ENCODE assay signal across 4 fruit fly cellular contexts in genomic region chrX:3139961-3140360, dm6.
TF ChIP-seq lines count a peak whose summit lies in the region.

No protein-coding gene starts in this region.

- no peak for TF ChIP-seq CTCF in whole organism, embryonic (GFP tag; optimal IDR thresholded peaks at IDR 0.05; lab: Kevin White, UChicago)

TF ChIP-seq in whole organism, embryonic, 481 proteins besides CTCF, POLR2A, EP300 and RAD21 (continues in another document):
- TF ChIP-seq sqz (GFP tag; optimal IDR thresholded peaks at IDR 0.05; lab: Kevin White, UChicago) (peak; percentile 82), Dll (GFP tag; IDR thresholded peaks at IDR 0.05; lab: Robert Waterston, UW; ENCODE audit: partially characterized antibody) (no peak), lab (GFP tag; optimal IDR thresholded peaks at IDR 0.05; lab: Kevin White, UChicago) (no peak), cg (GFP tag; optimal IDR thresholded peaks at IDR 0.05; lab: Kevin White, UChicago) (peak; percentile 54), so (GFP tag; IDR thresholded peaks at IDR 0.05; lab: Robert Waterston, UW) (no peak), Asciz (GFP tag; optimal IDR thresholded peaks at IDR 0.05; lab: Kevin White, UChicago) (no peak), nom (GFP tag; optimal IDR thresholded peaks at IDR 0.05; lab: Kevin White, UChicago) (peak; percentile 66), pros (GFP tag; optimal IDR thresholded peaks at IDR 0.05; lab: Kevin White, UChicago) (peak; percentile 76), tna (GFP tag; IDR thresholded peaks at IDR 0.05; lab: Robert Waterston, UW; ENCODE audit: partially characterized antibody) (no peak), lbe (GFP tag; optimal IDR thresholded peaks at IDR 0.05; lab: Kevin White, UChicago) (peak; percentile 0), crol (GFP tag; IDR thresholded peaks at IDR 0.05; lab: Robert Waterston, UW) (peak; percentile 79), unc-4 (GFP tag; IDR thresholded peaks at IDR 0.05; lab: Robert Waterston, UW; ENCODE audit: partially characterized antibody) (no peak), ERR (GFP tag; optimal IDR thresholded peaks at IDR 0.05; lab: Kevin White, UChicago) (no peak), kni (GFP tag; optimal IDR thresholded peaks at IDR 0.05; lab: Kevin White, UChicago) (peak; percentile 43), lmd (GFP tag; IDR thresholded peaks at IDR 0.05; lab: Robert Waterston, UW) (no peak), Chrac-16 (GFP tag; optimal IDR thresholded peaks at IDR 0.05; lab: Kevin White, UChicago) (no peak), CG15011 (GFP tag; optimal IDR thresholded peaks at IDR 0.05; lab: Kevin White, UChicago) (no peak), caup (GFP tag; optimal IDR thresholded peaks at IDR 0.05; lab: Kevin White, UChicago; ENCODE audit: severe bottlenecking) (no peak), B-H2 (GFP tag; optimal IDR thresholded peaks at IDR 0.05; lab: Kevin White, UChicago) (no peak), ci (GFP tag; IDR thresholded peaks at IDR 0.05; lab: Robert Waterston, UW) (no peak), klu (GFP tag; IDR thresholded peaks at IDR 0.05; lab: Robert Waterston, UW) (no peak), stwl (tag; optimal IDR thresholded peaks at IDR 0.05; lab: Kevin White, UChicago) (no peak), CG7271 (tag; optimal IDR thresholded peaks at IDR 0.05; lab: Kevin White, UChicago) (no peak)

TF ChIP-seq in whole organism, prepupa, 60 proteins besides CTCF, POLR2A, EP300 and RAD21 (continues in another document):
- TF ChIP-seq CG8119 (GFP tag; IDR thresholded peaks at IDR 0.05; lab: Robert Waterston, UW) (no peak), topi (GFP tag; optimal IDR thresholded peaks at IDR 0.05; lab: Kevin White, UChicago) (no peak), CG6276 (GFP tag; optimal IDR thresholded peaks at IDR 0.05; lab: Kevin White, UChicago) (no peak), Lpt (GFP tag; optimal IDR thresholded peaks at IDR 0.05; lab: Kevin White, UChicago) (peak; percentile 29), pdm3 (GFP tag; optimal IDR thresholded peaks at IDR 0.05; lab: Kevin White, UChicago) (no peak), CG10631 (GFP tag; optimal IDR thresholded peaks at IDR 0.05; lab: Kevin White, UChicago) (no peak), CG1621 (tag; optimal IDR thresholded peaks at IDR 0.05; lab: Kevin White, UChicago) (no peak), CG6163 (GFP tag; IDR thresholded peaks at IDR 0.05; lab: Robert Waterston, UW) (peak; percentile 61; the same call in 2 of the 3 replicates), lz (GFP tag; optimal IDR thresholded peaks at IDR 0.05; lab: Kevin White, UChicago) (no peak), Sox14 (GFP tag; optimal IDR thresholded peaks at IDR 0.05; lab: Kevin White, UChicago) (no peak), Hr39 (GFP tag; optimal IDR thresholded peaks at IDR 0.05; lab: Kevin White, UChicago) (no peak), fd59A (GFP tag; optimal IDR thresholded peaks at IDR 0.05; lab: Kevin White, UChicago) (no peak), CG11902 (GFP tag; optimal IDR thresholded peaks at IDR 0.05; lab: Kevin White, UChicago) (no peak), CG8319 (GFP tag; optimal IDR thresholded peaks at IDR 0.05; lab: Kevin White, UChicago) (no peak), net (GFP tag; optimal IDR thresholded peaks at IDR 0.05; lab: Kevin White, UChicago) (no peak), fkh (GFP tag; optimal IDR thresholded peaks at IDR 0.05; lab: Kevin White, UChicago) (no peak), Eip75B (GFP tag; optimal IDR thresholded peaks at IDR 0.05; lab: Kevin White, UChicago) (no peak), Blimp-1 (GFP tag; optimal IDR thresholded peaks at IDR 0.05; lab: Kevin White, UChicago) (no peak), CG9139 (GFP tag; optimal IDR thresholded peaks at IDR 0.05; lab: Kevin White, UChicago) (peak; percentile 25), Met (GFP tag; optimal IDR thresholded peaks at IDR 0.05; lab: Kevin White, UChicago) (no peak), Hr4 (GFP tag; optimal IDR thresholded peaks at IDR 0.05; lab: Kevin White, UChicago) (no peak), acj6 (GFP tag; optimal IDR thresholded peaks at IDR 0.05; lab: Kevin White, UChicago) (no peak), fd85E (GFP tag; optimal IDR thresholded peaks at IDR 0.05; lab: Kevin White, UChicago) (no peak), Gug (GFP tag; IDR thresholded peaks at IDR 0.05; lab: Robert Waterston, UW) (no peak), ss (GFP tag; optimal IDR thresholded peaks at IDR 0.05; lab: Kevin White, UChicago) (peak; percentile 57 to 60)

TF ChIP-seq in whole organism, pupa, 21 proteins besides CTCF, POLR2A, EP300 and RAD21:
- peak; percentile 13 for TF ChIP-seq gl (tag; optimal IDR thresholded peaks at IDR 0.05; lab: Kevin White, UChicago)
- TF ChIP-seq CG9948 (tag; optimal IDR thresholded peaks at IDR 0.05; lab: Kevin White, UChicago): no peak
- TF ChIP-seq CG15710 (tag; optimal IDR thresholded peaks at IDR 0.05; lab: Kevin White, UChicago): peak; percentile 25
- TF ChIP-seq EcR (GFP tag; optimal IDR thresholded peaks at IDR 0.05; lab: Kevin White, UChicago): peak; percentile 71
- TF ChIP-seq CG12605 (GFP tag; IDR thresholded peaks at IDR 0.05; lab: Robert Waterston, UW): peak; percentile 25; the same call in 1 of the 2 replicates
- no peak for TF ChIP-seq fd96Ca (GFP tag; IDR thresholded peaks at IDR 0.05; lab: Robert Waterston, UW)
- no peak for TF ChIP-seq CG4496 (GFP tag; IDR thresholded peaks at IDR 0.05; lab: Robert Waterston, UW)
- no peak for TF ChIP-seq CG8159 (tag; optimal IDR thresholded peaks at IDR 0.05; lab: Kevin White, UChicago)
- no peak for TF ChIP-seq CG8301 (tag; optimal IDR thresholded peaks at IDR 0.05; lab: Kevin White, UChicago)
- peak; percentile 24 for TF ChIP-seq CG34367 (tag; optimal IDR thresholded peaks at IDR 0.05; lab: Kevin White, UChicago)
- TF ChIP-seq D1 (tag; optimal IDR thresholded peaks at IDR 0.05; lab: Kevin White, UChicago): no peak
- TF ChIP-seq CG32121 (GFP tag; IDR thresholded peaks at IDR 0.05; lab: Robert Waterston, UW): no peak
- TF ChIP-seq CG13204 (GFP tag; optimal IDR thresholded peaks at IDR 0.05; lab: Kevin White, UChicago): peak; percentile 38

TF ChIP-seq in whole organism, wandering third instar larva, 38 proteins besides CTCF, POLR2A, EP300 and RAD21:
- TF ChIP-seq CG9705 (GFP tag; optimal IDR thresholded peaks at IDR 0.05; lab: Kevin White, UChicago) (no peak), CrebA (GFP tag; optimal IDR thresholded peaks at IDR 0.05; lab: Kevin White, UChicago; ENCODE audit: borderline replicate concordance) (peak; percentile 41), sage (GFP tag; optimal IDR thresholded peaks at IDR 0.05; lab: Kevin White, UChicago) (no peak), psq (GFP tag; optimal IDR thresholded peaks at IDR 0.05; lab: Kevin White, UChicago) (peak; percentile 94), lola (GFP tag; optimal IDR thresholded peaks at IDR 0.05; lab: Kevin White, UChicago) (no peak)

Comparison
In these comparisons a context has a peak if more than half of its experiments do, and no peak if none do; other contexts are left out.
1. Of the 7 proteins assayed by ChIP-seq in both whole organism, embryonic and whole organism, prepupa: peak only in whole organism, embryonic: none; only in whole organism, prepupa: Lpt; in both: none; in neither: 6.